Fruit fly (Drosophila melanogaster) whole organism, embryonic: Measurements from ENCODE around the gene Trs20.

Experiments used
- Atf3 ChIP-seq: fragments of 200-800 bp; sonication (Bioruptor generic); optimal IDR thresholded peaks from 3 replicates; lab custom pipeline; 2016; ENCODE audit warnings: missing biosample characterization, missing genetic modification characterization
- B-H2 ChIP-seq: fragments of 200-800 bp; sonication (Bioruptor generic); optimal IDR thresholded peaks from 2 replicates; lab custom pipeline; 2018; ENCODE audit warnings: missing biosample characterization, mild to moderate bottlenecking, missing genetic modification characterization
- Bgb ChIP-seq: fragments of 200-800 bp; sonication (Bioruptor generic); IDR thresholded peaks from 2 replicates; pipeline ENCODE4 v1.3.6; 2022; ENCODE audit warnings: missing biosample characterization, missing genetic modification characterization; ENCODE audit not compliant: partially characterized antibody
- CG10565 ChIP-seq: fragments of 200-800 bp; sonication (Bioruptor generic); optimal IDR thresholded peaks from 3 replicates; lab custom pipeline; 2016; ENCODE audit warnings: missing biosample characterization, mild to moderate bottlenecking, missing genetic modification characterization
- CG10959 ChIP-seq: fragments of 200-800 bp; sonication (Bioruptor generic); IDR thresholded peaks from 2 replicates; pipeline ENCODE4 v1.3.6; 2022; ENCODE audit warnings: missing biosample characterization, missing genetic modification characterization
- CG10979 ChIP-seq: fragments of 200-800 bp; sonication (Bioruptor generic); optimal IDR thresholded peaks from 2 replicates; lab custom pipeline; 2018; ENCODE audit warnings: missing biosample characterization, mild to moderate bottlenecking, missing genetic modification characterization, moderate library complexity
- CG12104 ChIP-seq: fragments of 200-800 bp; sonication (Bioruptor generic); optimal IDR thresholded peaks from 3 replicates; lab custom pipeline; 2016; ENCODE audit warnings: missing biosample characterization, missing genetic modification characterization
- CG12236 ChIP-seq: fragments of 200-800 bp; sonication (Bioruptor generic); optimal IDR thresholded peaks from 2 replicates; lab custom pipeline; 2016; ENCODE audit warnings: missing biosample characterization, missing genetic modification characterization
- CG1603 ChIP-seq: fragments of 200-800 bp; sonication (Bioruptor generic); optimal IDR thresholded peaks from 2 replicates; lab custom pipeline; 2019; ENCODE audit warnings: missing biosample characterization, mild to moderate bottlenecking, missing genetic modification characterization, moderate library complexity
- CG17361 ChIP-seq: fragments of 200-800 bp; sonication (Bioruptor generic); IDR thresholded peaks from 3 replicates; pipeline ENCODE4 v1.3.6; 2022; ENCODE audit warnings: missing biosample characterization, missing genetic modification characterization
- CG18476 ChIP-seq: fragments of 200-800 bp; sonication (Bioruptor generic); optimal IDR thresholded peaks from 2 replicates; lab custom pipeline; 2016; ENCODE audit warnings: missing biosample characterization, mild to moderate bottlenecking, missing genetic modification characterization
- CG18599 ChIP-seq: fragments of 200-800 bp; sonication (Bioruptor generic); optimal IDR thresholded peaks from 3 replicates; lab custom pipeline; 2017; ENCODE audit warnings: missing biosample characterization, missing genetic modification characterization, mild to moderate bottlenecking, moderate library complexity, missing genetic modification reagents
- CG30020 ChIP-seq: fragments of 200-800 bp; optimal IDR thresholded peaks from 2 replicates; lab custom pipeline; 2019; ENCODE audit warnings: missing biosample characterization, mild to moderate bottlenecking, missing genetic modification characterization, moderate library complexity
- CG4820 ChIP-seq: fragments of 200-800 bp; sonication (Bioruptor generic); optimal IDR thresholded peaks from 3 replicates; lab custom pipeline; 2016; ENCODE audit warnings: missing biosample characterization, missing genetic modification characterization
- CG5180 ChIP-seq: fragments of 200-800 bp; sonication (Bioruptor generic); optimal IDR thresholded peaks from 3 replicates; lab custom pipeline; 2017; ENCODE audit warnings: missing biosample characterization, missing genetic modification characterization, mild to moderate bottlenecking, moderate library complexity, missing genetic modification reagents
- CG6791 ChIP-seq: fragments of 200-800 bp; sonication (Bioruptor generic); IDR thresholded peaks from 3 replicates; pipeline ENCODE4 v1.3.6; 2022; ENCODE audit warnings: missing biosample characterization, missing genetic modification characterization; ENCODE audit not compliant: partially characterized antibody
- CG7271 ChIP-seq: fragments of 200-800 bp; sonication (Bioruptor generic); optimal IDR thresholded peaks from 2 replicates; lab custom pipeline; 2018; ENCODE audit warnings: missing biosample characterization, mild to moderate bottlenecking, missing genetic modification characterization, moderate library complexity
- CG7745 ChIP-seq: fragments of 200-800 bp; sonication (Bioruptor generic); optimal IDR thresholded peaks from 2 replicates; lab custom pipeline; 2018; ENCODE audit warnings: missing biosample characterization, mild to moderate bottlenecking, missing genetic modification characterization, moderate library complexity
- CG8478 ChIP-seq: fragments of >200 bp; optimal IDR thresholded peaks from 2 replicates; lab custom pipeline; 2018
- CG9609 ChIP-seq: fragments of 200-800 bp; sonication (Bioruptor generic); optimal IDR thresholded peaks from 3 replicates; lab custom pipeline; 2016; ENCODE audit warnings: missing biosample characterization, missing genetic modification characterization
- Dek ChIP-seq: fragments of 200-800 bp; sonication (Bioruptor generic); optimal IDR thresholded peaks from 3 replicates; lab custom pipeline; 2019; ENCODE audit warnings: missing biosample characterization, mild to moderate bottlenecking, missing genetic modification characterization, moderate library complexity
- Dip2 ChIP-seq: fragments of 200-800 bp; sonication (Bioruptor generic); IDR thresholded peaks from 2 replicates; pipeline ENCODE4 v1.3.6; 2022; ENCODE audit warnings: missing biosample characterization, missing genetic modification characterization
- Dp ChIP-seq: fragments of 200-800 bp; sonication (Bioruptor generic); optimal IDR thresholded peaks from 2 replicates; lab custom pipeline; 2018; ENCODE audit warnings: missing biosample characterization, mild to moderate bottlenecking, missing genetic modification characterization, moderate library complexity
- Ets97D ChIP-seq: fragments of 200-800 bp; sonication (Bioruptor generic); optimal IDR thresholded peaks from 3 replicates; lab custom pipeline; 2016; ENCODE audit warnings: missing biosample characterization, missing genetic modification characterization
- Hr51 ChIP-seq, 2 experiments: fragments of 200-800 bp; sonication (Bioruptor generic); optimal IDR thresholded peaks; 2 replicates in 1 of 2; 3 replicates in 1 of 2; lab custom pipeline; 2016 to 2018; ENCODE audit warnings: missing biosample characterization in 2 of 2, missing genetic modification characterization in 2 of 2, mild to moderate bottlenecking in 1 of 2, moderate library complexity in 1 of 2
- Scr ChIP-seq: fragments of 200-800 bp; sonication (Bioruptor generic); IDR thresholded peaks from 2 replicates; pipeline ENCODE4 v1.3.6; 2022; ENCODE audit warnings: missing biosample characterization, missing genetic modification characterization; ENCODE audit not compliant: partially characterized antibody
- Sin3A ChIP-seq: fragments of >200 bp; optimal IDR thresholded peaks from 2 replicates; lab custom pipeline; 2018
- Spps ChIP-seq: fragments of 200-800 bp; sonication (Bioruptor generic); optimal IDR thresholded peaks from 2 replicates; lab custom pipeline; 2018; ENCODE audit warnings: missing biosample characterization, mild to moderate bottlenecking, missing genetic modification characterization
- Taf1 ChIP-seq: fragments of 200-800 bp; sonication (Bioruptor generic); IDR thresholded peaks from 2 replicates; pipeline ENCODE4 v1.3.6; 2022; ENCODE audit warnings: missing biosample characterization, missing genetic modification characterization
- Usf ChIP-seq: fragments of 200-800 bp; sonication (Bioruptor generic); optimal IDR thresholded peaks from 2 replicates; lab custom pipeline; 2017; ENCODE audit warnings: missing genotype, missing biosample characterization, missing genetic modification characterization
- bcd ChIP-seq: fragments of 200-800 bp; sonication (Bioruptor generic); optimal IDR thresholded peaks from 2 replicates; lab custom pipeline; 2017; ENCODE audit warnings: missing biosample characterization, mild to moderate bottlenecking, missing genetic modification characterization
- danr ChIP-seq: fragments of 200-800 bp; sonication (Bioruptor generic); IDR thresholded peaks from 2 replicates; pipeline ENCODE4 v1.3.6; 2022; ENCODE audit warnings: missing biosample characterization, missing genetic modification characterization
- dpn ChIP-seq, 2 experiments: fragments of 200-800 bp; sonication (Bioruptor generic); optimal IDR thresholded peaks; 3 replicates each; lab custom pipeline; 2016; ENCODE audit warnings: missing biosample characterization in 2 of 2, missing genetic modification characterization in 2 of 2
- fru ChIP-seq: fragments of >200 bp; optimal IDR thresholded peaks from 2 replicates; lab custom pipeline; 2017
- ftz-f1 ChIP-seq: fragments of 200-800 bp; sonication (Bioruptor generic); optimal IDR thresholded peaks from 2 replicates; lab custom pipeline; 2016; ENCODE audit warnings: missing biosample characterization, missing genetic modification characterization
- fu2 ChIP-seq: fragments of 200-800 bp; sonication (Bioruptor generic); optimal IDR thresholded peaks from 2 replicates; lab custom pipeline; 2016; ENCODE audit warnings: missing biosample characterization, missing genetic modification characterization
- gcm ChIP-seq: fragments of 200-800 bp; sonication (Bioruptor generic); optimal IDR thresholded peaks from 2 replicates; lab custom pipeline; 2019; ENCODE audit warnings: missing biosample characterization, mild to moderate bottlenecking, missing genetic modification characterization, moderate library complexity
- h ChIP-seq: fragments of >200 bp; optimal IDR thresholded peaks from 2 replicates; lab custom pipeline; 2017
- jigr1 ChIP-seq: fragments of 200-800 bp; sonication (Bioruptor generic); IDR thresholded peaks from 3 replicates; pipeline ENCODE4 v1.3.6; 2022; ENCODE audit warnings: missing biosample characterization, missing genetic modification characterization
- maf-S ChIP-seq: fragments of 200-800 bp; sonication (Bioruptor generic); optimal IDR thresholded peaks from 2 replicates; lab custom pipeline; 2016; ENCODE audit warnings: missing biosample characterization, missing genetic modification characterization
- mam ChIP-seq: fragments of 200-800 bp; sonication (Bioruptor generic); optimal IDR thresholded peaks from 3 replicates; lab custom pipeline; 2016; ENCODE audit warnings: missing biosample characterization, missing genetic modification characterization
- nerfin-2 ChIP-seq: fragments of 200-800 bp; sonication (Bioruptor generic); IDR thresholded peaks from 2 replicates; pipeline ENCODE4 v1.3.6; 2022; ENCODE audit warnings: missing biosample characterization, missing genetic modification characterization; ENCODE audit not compliant: partially characterized antibody
- nmo ChIP-seq: fragments of 200-800 bp; sonication (Bioruptor generic); optimal IDR thresholded peaks from 2 replicates; lab custom pipeline; 2018; ENCODE audit warnings: missing biosample characterization, mild to moderate bottlenecking, missing genetic modification characterization, moderate library complexity
- phol ChIP-seq: fragments of 200-800 bp; sonication (Bioruptor generic); optimal IDR thresholded peaks from 3 replicates; lab custom pipeline; 2018; ENCODE audit warnings: missing biosample characterization, mild to moderate bottlenecking, missing genetic modification characterization, moderate library complexity
- pita ChIP-seq: fragments of 200-800 bp; sonication (Bioruptor generic); optimal IDR thresholded peaks from 2 replicates; lab custom pipeline; 2017; ENCODE audit warnings: missing biosample characterization, mild to moderate bottlenecking, missing genetic modification characterization
- repo ChIP-seq: fragments of 200-800 bp; sonication (Bioruptor generic); optimal IDR thresholded peaks from 2 replicates; lab custom pipeline; 2016; ENCODE audit warnings: missing biosample characterization, missing genetic modification characterization
- sens ChIP-seq: fragments of 200-800 bp; sonication (Bioruptor generic); peaks from one replicate; lab custom pipeline; 2016; ENCODE audit warnings: missing biosample characterization, missing genetic modification characterization
- so ChIP-seq: fragments of 200-800 bp; sonication (Bioruptor generic); IDR thresholded peaks from 3 replicates; pipeline ENCODE4 v1.3.6; 2022; ENCODE audit warnings: missing biosample characterization, missing genetic modification characterization
- unc-4 ChIP-seq: fragments of 200-800 bp; sonication (Bioruptor generic); IDR thresholded peaks from 2 replicates; pipeline ENCODE4 v1.3.6; 2022; ENCODE audit warnings: missing biosample characterization, missing genetic modification characterization; ENCODE audit not compliant: partially characterized antibody
- yki ChIP-seq: fragments of >200 bp; optimal IDR thresholded peaks from 3 replicates; lab custom pipeline; 2018
- zen ChIP-seq: fragments of 200-800 bp; sonication (Bioruptor generic); optimal IDR thresholded peaks from 3 replicates; lab custom pipeline; 2018; ENCODE audit warnings: missing biosample characterization, mild to moderate bottlenecking, missing genetic modification characterization, moderate library complexity

Trs20 gene

DNA sequence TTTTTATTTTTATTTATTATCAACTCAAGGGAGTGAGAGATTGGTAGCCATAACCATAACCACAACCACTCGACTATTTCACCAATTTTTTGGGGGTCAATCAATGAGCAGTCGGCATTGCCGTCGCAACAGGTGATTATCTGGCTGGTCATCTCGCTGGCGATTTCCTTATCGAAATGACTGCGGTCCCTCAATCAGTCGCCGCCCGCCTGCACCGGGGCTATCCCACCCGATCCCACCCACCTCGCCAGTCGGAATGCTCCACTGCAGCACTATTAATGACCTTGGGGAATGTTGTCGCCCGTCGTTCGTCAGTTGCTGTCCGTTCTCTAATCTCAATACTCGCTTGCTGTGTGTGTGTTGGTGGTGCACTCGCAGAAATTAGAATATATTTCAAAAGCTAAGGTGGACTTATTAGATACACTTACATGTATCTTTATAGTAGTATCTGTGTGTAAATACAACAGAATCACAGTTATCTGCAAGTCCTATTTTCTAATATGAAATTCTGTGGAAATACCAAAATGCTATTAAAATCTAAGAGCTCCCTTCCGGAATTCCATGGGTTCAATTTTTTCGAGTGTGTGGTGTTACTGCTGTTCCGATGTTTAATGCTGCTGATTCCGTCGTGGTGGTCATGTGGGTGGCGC lies 29.1 kb upstream of the Trs20 start (continued):
- TF ChIP-seq zen (tag; lab: Kevin White, UChicago) (no peak), bcd (GFP tag; lab: Kevin White, UChicago) (peak; percentile 60), pita (GFP tag; lab: Kevin White, UChicago) (no peak), mam (GFP tag; lab: Kevin White, UChicago) (peak; percentile 77), yki (no peak), CG7745 (no peak), Bgb (GFP tag; lab: Robert Waterston, UW) (no peak), B-H2 (GFP tag; lab: Kevin White, UChicago) (peak; percentile 52), unc-4 (GFP tag; lab: Robert Waterston, UW) (no peak), fu2 (GFP tag; lab: Kevin White, UChicago) (peak; percentile 60), fru (lab: Kevin White, UChicago) (no peak), CG1603 (tag; lab: Kevin White, UChicago) (peak; percentile 51), Ets97D (GFP tag; lab: Kevin White, UChicago) (no peak), Dip2 (GFP tag; lab: Robert Waterston, UW) (no peak), Taf1 (GFP tag; lab: Robert Waterston, UW) (no peak), Hr51 (GFP tag; optimal IDR thresholded peaks at IDR 0.05; lab: Kevin White, UChicago) (peak; percentile 42 to 68), Scr (GFP tag; lab: Robert Waterston, UW) (no peak), Spps (tag; lab: Kevin White, UChicago) (no peak), repo (GFP tag; lab: Kevin White, UChicago) (no peak), Sin3A (no peak), gcm (GFP tag; lab: Kevin White, UChicago) (no peak), jigr1 (GFP tag; lab: Robert Waterston, UW) (no peak), dpn (GFP tag; optimal IDR thresholded peaks at IDR 0.05; lab: Kevin White, UChicago) (peak; percentile 55 to 62), Usf (GFP tag; lab: Kevin White, UChicago) (peak; percentile 42), CG10979 (tag; lab: Kevin White, UChicago) (peak; percentile 49), so (GFP tag; lab: Robert Waterston, UW) (no peak; the same call in 2 of the 3 replicates), ftz-f1 (GFP tag; lab: Kevin White, UChicago) (peak; percentile 11), CG10959 (GFP tag; lab: Robert Waterston, UW) (no peak), Dek (tag; lab: Kevin White, UChicago) (peak; percentile 46), maf-S (GFP tag; lab: Kevin White, UChicago) (peak; percentile 41), CG7271 (tag; lab: Kevin White, UChicago) (no peak), nmo (GFP tag; lab: Kevin White, UChicago) (peak; percentile 69), CG18476 (GFP tag; lab: Kevin White, UChicago) (no peak), Atf3 (GFP tag; lab: Kevin White, UChicago) (no peak), CG4820 (GFP tag; lab: Kevin White, UChicago) (peak; percentile 33), CG6791 (GFP tag; lab: Robert Waterston, UW) (no peak), phol (tag; lab: Kevin White, UChicago) (peak; percentile 67), CG18599 (GFP tag; lab: Kevin White, UChicago) (peak; percentile 86), Dp (GFP tag; lab: Kevin White, UChicago) (no peak), CG9609 (GFP tag; lab: Kevin White, UChicago) (peak; percentile 73), h (no peak), CG10565 (GFP tag; lab: Kevin White, UChicago) (no peak), sens (peak; percentile 83), CG17361 (peak; percentile 56; the same call in 2 of the 3 replicates), nerfin-2 (GFP tag; lab: Robert Waterston, UW) (no peak; the same call in 1 of the 2 replicates), CG30020 (tag; lab: Kevin White, UChicago) (no peak), CG12104 (GFP tag; lab: Kevin White, UChicago) (peak; percentile 42), CG12236 (GFP tag; lab: Kevin White, UChicago) (peak; percentile 16), CG8478 (lab: Kevin White, UChicago) (no peak), CG5180 (GFP tag; lab: Kevin White, UChicago) (peak; percentile 44), danr (GFP tag; lab: Robert Waterston, UW) (0 out of 2 replicates have a peak, but pooled peaks have one; percentile 15)
